Worm (Caenorhabditis elegans) whole organism, L3 larva: ENCODE results near the gene C18D1.2.

ENCODE experiments used
- ceh-16 ChIP-seq: sonication (generic microtip); optimal IDR thresholded peaks from 2 replicates; lab custom pipeline; 2017; ENCODE audit warnings: missing biosample characterization, missing genetic modification characterization
- daf-12 ChIP-seq: fragments of 150-350 bp; optimal IDR thresholded peaks from 2 replicates; lab custom pipeline; 2014; ENCODE audit warnings: missing biosample characterization, missing genetic modification reagents, missing genetic modification characterization
- lin-39 ChIP-seq: fragments of 150-350 bp; optimal IDR thresholded peaks from 2 replicates; lab custom pipeline; 2018; ENCODE audit warnings: missing biosample characterization, missing genetic modification reagents, missing genetic modification characterization
- nhr-23 ChIP-seq: fragments of 150-350 bp; optimal IDR thresholded peaks from 2 replicates; lab custom pipeline; 2014; ENCODE audit warnings: missing biosample characterization, missing genetic modification reagents, missing genetic modification characterization
- zag-1 ChIP-seq: fragments of 150-350 bp; optimal IDR thresholded peaks from 2 replicates; lab custom pipeline; 2014; ENCODE audit warnings: missing biosample characterization, missing genetic modification characterization

- TF ChIP-seq nhr-23 (tag; lab: Kevin White, UChicago) (no peak), lin-39 (tag; lab: Kevin White, UChicago) (no peak), zag-1 (tag; lab: Kevin White, UChicago) (no peak), ceh-16 (tag; lab: Kevin White, UChicago) (no peak), daf-12 (tag; lab: Kevin White, UChicago) (no peak)
Observed at ce11 chrII:10017528-10017927, 39.3 kb upstream of the C18D1.2 start.
